Fruit fly (Drosophila melanogaster) whole organism, prepupa: ENCODE data around the gene CG14785.

ENCODE experiments used
- CG11294 ChIP-seq: fragments of 200-800 bp; sonication (Bioruptor generic); IDR thresholded peaks from 2 replicates; pipeline ENCODE4 v1.3.6; 2022; ENCODE audit warnings: missing biosample characterization, missing genetic modification characterization
- CG9139 ChIP-seq: fragments of 200-800 bp; sonication (Bioruptor generic); optimal IDR thresholded peaks from 3 replicates; lab custom pipeline; 2017; ENCODE audit warnings: missing biosample characterization, mild to moderate bottlenecking, missing genetic modification characterization
- Gug ChIP-seq: fragments of 200-800 bp; sonication (Bioruptor generic); IDR thresholded peaks from 2 replicates; pipeline ENCODE4 v1.3.6; 2022; ENCODE audit warnings: missing biosample characterization, missing genetic modification characterization
- Hr39 ChIP-seq: fragments of 200-800 bp; sonication (Bioruptor generic); optimal IDR thresholded peaks from 2 replicates; lab custom pipeline; 2016; ENCODE audit warnings: missing biosample characterization, missing genetic modification characterization
- OdsH ChIP-seq: fragments of 200-800 bp; sonication (Bioruptor generic); optimal IDR thresholded peaks from 3 replicates; lab custom pipeline; 2016; ENCODE audit warnings: missing biosample characterization, missing genetic modification characterization
- achi ChIP-seq: fragments of 200-800 bp; sonication (Bioruptor generic); optimal IDR thresholded peaks from 3 replicates; lab custom pipeline; 2016; ENCODE audit warnings: missing biosample characterization, missing genetic modification characterization
- vri ChIP-seq: fragments of 200-800 bp; sonication (Bioruptor generic); optimal IDR thresholded peaks from 3 replicates; lab custom pipeline; 2016; ENCODE audit warnings: missing biosample characterization, mild to moderate bottlenecking, missing genetic modification characterization

DNA sequence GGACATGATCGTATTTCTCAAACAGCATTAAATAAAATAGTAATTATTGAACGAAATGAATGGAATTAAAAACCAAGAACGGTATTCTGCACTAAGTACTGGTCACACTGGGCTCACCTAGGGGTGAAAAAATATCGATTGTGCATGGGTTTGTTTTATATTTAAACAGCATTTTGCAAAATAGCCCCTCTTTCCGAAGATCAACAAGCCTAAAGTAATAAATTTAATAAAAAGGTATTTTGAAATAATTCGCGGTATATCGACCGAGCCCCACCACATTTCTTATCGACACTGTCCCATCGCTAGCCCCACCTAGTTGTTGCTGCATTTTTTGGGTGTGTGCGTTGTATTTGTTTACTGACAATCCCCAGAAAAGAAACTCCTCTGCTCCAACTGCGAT is 13.7 kb upstream of the CG14785 start, which contains the start of gene pck:
- TF ChIP-seq Hr39 (GFP tag; lab: Kevin White, UChicago), result peak; percentile 56
- no peak for TF ChIP-seq CG11294 (GFP tag; lab: Robert Waterston, UW)
- no peak for TF ChIP-seq CG9139
- no peak for TF ChIP-seq vri (GFP tag; lab: Kevin White, UChicago)
- peak; percentile 60 for TF ChIP-seq achi
- TF ChIP-seq Gug, result no peak; the same call in 1 of the 2 replicates
- TF ChIP-seq OdsH, result peak; percentile 67
